Fruit fly (Drosophila melanogaster) whole organism, pupa: ENCODE measurements around the gene CG9920.

Experiments used
- CG15710 ChIP-seq: fragments of 200-800 bp; sonication (Bioruptor generic); optimal IDR thresholded peaks from 2 replicates; lab custom pipeline; 2018; ENCODE audit warnings: missing biosample characterization, mild to moderate bottlenecking, missing genetic modification characterization, moderate library complexity
- CG17806 ChIP-seq: fragments of 200-800 bp; sonication (Bioruptor generic); optimal IDR thresholded peaks from 2 replicates; lab custom pipeline; 2018; ENCODE audit warnings: missing biosample characterization, mild to moderate bottlenecking, missing genetic modification characterization, moderate library complexity
- CG32121 ChIP-seq: fragments of 200-800 bp; sonication (Bioruptor generic); IDR thresholded peaks from 2 replicates; pipeline ENCODE4 v1.3.6; 2022; ENCODE audit warnings: missing biosample characterization, missing genetic modification characterization
- CG34367 ChIP-seq: fragments of 200-800 bp; sonication (Bioruptor generic); optimal IDR thresholded peaks from 2 replicates; lab custom pipeline; 2018; ENCODE audit warnings: missing biosample characterization, mild to moderate bottlenecking, missing genetic modification characterization
- CG8301 ChIP-seq: fragments of 200-800 bp; sonication (Bioruptor generic); optimal IDR thresholded peaks from 2 replicates; lab custom pipeline; 2018; ENCODE audit warnings: missing biosample characterization, mild to moderate bottlenecking, missing genetic modification characterization
- Pif1B ChIP-seq: fragments of 200-800 bp; sonication (Bioruptor generic); optimal IDR thresholded peaks from 3 replicates; lab custom pipeline; 2016; ENCODE audit warnings: missing biosample characterization, missing genetic modification characterization
- Snoo ChIP-seq: fragments of 200-800 bp; sonication (Bioruptor generic); optimal IDR thresholded peaks from 3 replicates; lab custom pipeline; 2017; ENCODE audit warnings: missing biosample characterization, mild to moderate bottlenecking, missing genetic modification characterization, inconsistent platforms
- fd96Ca ChIP-seq: fragments of 200-800 bp; sonication (Bioruptor generic); IDR thresholded peaks from 3 replicates; pipeline ENCODE4 v1.3.6; 2022; ENCODE audit warnings: missing biosample characterization, missing genetic modification characterization
- rn ChIP-seq: fragments of 200-800 bp; sonication (Bioruptor generic); IDR thresholded peaks from 2 replicates; pipeline ENCODE4 v1.3.6; 2022; ENCODE audit warnings: missing biosample characterization, missing genetic modification characterization

dm6 chr3R:14107597-14107996 is 9.7 kb upstream of the CG9920 start:
- TF ChIP-seq CG17806 (tag; lab: Kevin White, UChicago) (no peak), fd96Ca (no peak), Pif1B (GFP tag; lab: Kevin White, UChicago) (no peak), CG8301 (no peak), CG32121 (GFP tag; lab: Robert Waterston, UW) (no peak), CG34367 (tag; lab: Kevin White, UChicago) (no peak), CG15710 (tag; lab: Kevin White, UChicago) (no peak), rn (no peak), Snoo (tag; lab: Kevin White, UChicago) (no peak)
